Fruit fly (Drosophila melanogaster) Kc167 (cell line): Measurements from ENCODE around the gene ppk31.

ENCODE experiments used
- Sin3A ChIP-seq: fragments of >200 bp; optimal IDR thresholded peaks from 2 replicates; lab custom pipeline; 2018; ENCODE audit warnings: missing external identifiers
- h ChIP-seq: fragments of >200 bp; optimal IDR thresholded peaks from 3 replicates; lab custom pipeline; 2018; ENCODE audit warnings: missing external identifiers
- insv ChIP-seq: fragments of >200 bp; optimal IDR thresholded peaks from 3 replicates; lab custom pipeline; 2018; ENCODE audit warnings: missing external identifiers
- psq ChIP-seq: fragments of >200 bp; optimal IDR thresholded peaks from 2 replicates; lab custom pipeline; 2017; ENCODE audit warnings: missing external identifiers

DNA sequence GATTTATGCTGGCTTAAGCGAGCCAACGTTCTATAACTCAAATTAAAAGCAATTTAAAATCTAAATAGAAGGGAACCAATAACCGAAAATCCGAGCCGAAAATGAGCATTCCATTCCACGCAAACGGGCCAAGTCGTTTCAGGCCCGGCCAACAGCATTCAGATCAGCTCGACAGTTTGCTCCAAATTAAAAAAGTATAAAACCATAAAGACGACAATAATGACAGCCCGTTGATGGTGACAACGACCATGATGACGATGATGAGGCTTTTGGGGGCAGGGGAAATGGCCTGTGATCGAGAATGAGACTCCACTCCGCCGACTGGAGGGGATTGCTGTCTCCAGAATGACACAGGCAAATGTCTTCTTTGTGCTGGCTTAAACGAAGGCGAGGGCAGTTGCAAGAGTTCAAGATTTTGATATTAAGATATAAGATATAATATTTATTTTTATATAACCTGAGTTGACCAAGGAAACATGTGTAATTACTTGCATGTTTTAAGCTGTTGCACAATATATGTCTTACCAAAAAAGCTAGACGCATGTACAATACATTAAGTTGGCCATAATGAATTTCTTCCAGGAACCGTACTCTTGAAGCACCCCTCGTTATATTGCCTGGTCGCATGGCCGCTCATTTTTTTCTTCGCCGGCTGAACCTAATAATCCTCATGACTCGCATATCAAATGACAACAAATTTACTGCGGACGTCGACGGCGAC, 41.9 kb downstream of the ppk31 start:
- TF ChIP-seq Sin3A (lab: Kevin White, UChicago) (no peak), psq (no peak), h (no peak), insv (lab: Kevin White, UChicago) (no peak)
